Fruit fly (Drosophila melanogaster): Measurements from ENCODE around the gene CG10958.

dm6 chrX:8143537-8143936 is 11.5 kb downstream of the CG10958 start, which contains the start of gene CG17982:
- TF ChIP-seq CG8478 (optimal IDR thresholded peaks at IDR 0.05) = no peak
- TF ChIP-seq CTCF (optimal IDR thresholded peaks at IDR 0.05) = no peak

Measured in S2 (cell line).